Worm (Caenorhabditis elegans) whole organism, late embryonic: Measurements from ENCODE around the gene F59E12.6.

Source experiments
- npax-4 ChIP-seq: sonication (generic microtip); optimal IDR thresholded peaks from 2 replicates; lab custom pipeline; 2016; ENCODE audit warnings: missing genetic modification characterization, missing compliant biosample characterization
- rnt-1 ChIP-seq: sonication (generic microtip); optimal IDR thresholded peaks from 2 replicates; lab custom pipeline; 2016; ENCODE audit warnings: missing genetic modification characterization, missing compliant biosample characterization
- unc-55 ChIP-seq: sonication (generic microtip); optimal IDR thresholded peaks from 2 replicates; lab custom pipeline; 2017; ENCODE audit warnings: missing biosample characterization, missing genetic modification reagents, missing genetic modification characterization

- TF ChIP-seq rnt-1 (tag; lab: Kevin White, UChicago) = no peak
- no peak for TF ChIP-seq unc-55 (GFP tag; lab: Kevin White, UChicago)
- no peak for TF ChIP-seq npax-4 (tag; lab: Kevin White, UChicago)
Measured at ce11 chrII:5648272-5648671, 17.5 kb upstream of the F59E12.6 start, which contains the start of gene ddl-1.
